Fruit fly (Drosophila melanogaster): Measurements from ENCODE around the gene Nemp.

The Nemp gene

DNA sequence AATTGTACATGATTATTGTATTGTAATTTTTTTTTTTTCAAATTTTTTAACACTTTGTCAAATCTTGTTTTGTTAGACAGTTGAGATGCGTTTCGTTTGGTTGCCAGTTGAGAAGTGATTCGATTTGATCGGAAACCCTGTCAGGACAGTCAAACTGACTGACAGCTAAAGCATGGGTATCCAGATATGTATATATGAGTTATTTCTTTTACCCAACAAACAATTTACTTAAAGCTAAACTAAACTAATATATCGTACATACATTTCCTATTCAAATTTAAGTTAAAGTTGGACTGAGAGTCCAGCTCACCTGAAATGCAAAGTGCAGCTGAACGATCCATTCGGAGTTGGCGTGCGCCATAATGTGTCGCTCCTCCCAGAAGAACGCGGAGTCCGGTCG lies 22.7 kb downstream of the Nemp start, which contains the start of gene CG9777:
CG9777 (minus strand) TSS at position 101 of the 400 bp plus-strand sequence.
- TF ChIP-seq pan (optimal IDR thresholded peaks at IDR 0.05) (no peak), usp (GFP tag; optimal IDR thresholded peaks at IDR 0.05) (no peak), psq (optimal IDR thresholded peaks at IDR 0.05) (no peak), Dll (optimal IDR thresholded peaks at IDR 0.05) (no peak), CG8478 (optimal IDR thresholded peaks at IDR 0.05) (no peak), EcR (GFP tag; optimal IDR thresholded peaks at IDR 0.05) (no peak)

DNA sequence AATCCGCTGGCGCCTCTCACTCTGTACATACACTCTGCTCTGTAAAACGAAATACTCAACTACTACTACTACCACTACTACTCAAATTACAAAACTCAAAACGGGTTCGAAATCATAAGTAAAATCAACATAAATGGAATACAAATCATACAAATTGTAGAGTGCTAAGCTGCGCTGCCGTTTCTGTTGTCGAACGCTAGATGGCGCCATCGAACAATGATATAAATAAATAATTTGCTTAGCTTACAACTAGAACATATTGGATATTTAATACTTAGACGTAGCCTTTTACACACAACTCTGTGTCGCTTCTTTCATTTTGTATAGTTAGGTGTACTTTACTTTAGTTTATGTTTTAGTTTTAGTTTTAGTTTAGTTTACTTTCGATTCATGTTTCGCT lies 30.3 kb downstream of the Nemp start:
- TF ChIP-seq CG8478 (optimal IDR thresholded peaks at IDR 0.05) (no peak), EcR (GFP tag; optimal IDR thresholded peaks at IDR 0.05) (no peak), usp (GFP tag; optimal IDR thresholded peaks at IDR 0.05) (no peak), psq (optimal IDR thresholded peaks at IDR 0.05) (no peak), Dll (optimal IDR thresholded peaks at IDR 0.05) (no peak), pan (optimal IDR thresholded peaks at IDR 0.05) (no peak)

DNA sequence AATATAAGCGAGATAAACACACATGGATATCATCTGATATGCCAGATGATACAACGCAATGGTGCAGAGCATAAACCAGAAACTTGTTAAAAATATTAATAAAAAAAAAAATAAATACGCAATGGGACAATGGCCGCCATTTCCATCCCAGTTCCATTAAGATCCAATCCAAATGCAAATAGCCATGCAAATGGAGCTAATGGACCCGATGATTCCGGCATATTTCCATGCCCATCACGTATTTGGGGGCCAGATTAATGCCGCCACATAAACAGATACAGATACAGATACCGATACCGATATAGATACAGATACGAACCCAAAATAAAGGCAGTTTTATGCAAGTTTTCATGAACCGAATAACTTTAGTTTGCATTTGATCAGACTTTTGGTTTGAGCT lies 31.3 kb downstream of the Nemp start:
- TF ChIP-seq EcR (GFP tag; optimal IDR thresholded peaks at IDR 0.05) (no peak), pan (optimal IDR thresholded peaks at IDR 0.05) (no peak), CG8478 (optimal IDR thresholded peaks at IDR 0.05) (no peak), psq (optimal IDR thresholded peaks at IDR 0.05) (no peak), Dll (optimal IDR thresholded peaks at IDR 0.05) (no peak), usp (GFP tag; optimal IDR thresholded peaks at IDR 0.05) (no peak)

DNA sequence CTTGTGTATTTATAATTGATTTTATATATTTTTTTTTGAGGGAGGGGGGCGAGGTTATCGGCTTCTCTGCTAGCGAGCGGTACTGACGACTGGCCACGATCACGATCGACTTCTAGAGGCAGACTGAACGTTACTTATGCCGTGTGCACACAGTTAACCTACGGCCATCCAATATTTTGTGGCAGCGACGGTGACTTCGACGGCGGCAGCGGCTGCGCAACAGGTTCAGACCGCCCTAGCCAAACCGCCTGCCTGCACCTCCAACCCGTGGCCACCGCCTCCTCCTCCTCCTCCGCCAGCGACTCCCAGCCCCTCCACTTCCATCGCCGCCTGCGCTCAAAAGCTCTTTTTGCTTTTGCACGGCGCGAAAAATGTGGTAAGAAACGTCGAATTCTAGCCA lies 33.4 kb downstream of the Nemp start, which contains the start of gene CG9782:
CG9782 (minus strand) TSS at position 128 of the 400 bp plus-strand sequence.
- no peak for TF ChIP-seq CG8478 (optimal IDR thresholded peaks at IDR 0.05)
- no peak for TF ChIP-seq pan (optimal IDR thresholded peaks at IDR 0.05)
- TF ChIP-seq Dll (optimal IDR thresholded peaks at IDR 0.05) = no peak

DNA sequence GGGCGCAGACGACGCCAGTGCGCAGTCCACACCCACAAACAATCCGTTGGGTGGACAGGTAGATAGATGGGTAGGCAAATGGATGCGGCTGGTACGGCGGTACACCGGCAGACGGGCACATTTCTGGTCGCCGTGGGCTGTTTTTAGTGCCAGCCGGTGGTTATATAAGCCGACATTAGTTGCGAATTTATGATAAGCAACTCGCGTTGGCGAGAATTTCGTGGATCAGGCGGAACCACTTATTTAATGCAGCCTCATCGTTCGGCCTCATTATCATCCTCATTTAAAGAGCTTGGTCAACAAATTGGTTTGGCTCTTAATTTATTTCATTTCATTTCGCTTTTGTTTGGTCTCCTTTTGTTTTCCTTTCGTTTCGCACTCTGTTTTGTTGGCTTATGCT lies 36.1 kb downstream of the Nemp start:
- TF ChIP-seq EcR (GFP tag; optimal IDR thresholded peaks at IDR 0.05) = no peak

DNA sequence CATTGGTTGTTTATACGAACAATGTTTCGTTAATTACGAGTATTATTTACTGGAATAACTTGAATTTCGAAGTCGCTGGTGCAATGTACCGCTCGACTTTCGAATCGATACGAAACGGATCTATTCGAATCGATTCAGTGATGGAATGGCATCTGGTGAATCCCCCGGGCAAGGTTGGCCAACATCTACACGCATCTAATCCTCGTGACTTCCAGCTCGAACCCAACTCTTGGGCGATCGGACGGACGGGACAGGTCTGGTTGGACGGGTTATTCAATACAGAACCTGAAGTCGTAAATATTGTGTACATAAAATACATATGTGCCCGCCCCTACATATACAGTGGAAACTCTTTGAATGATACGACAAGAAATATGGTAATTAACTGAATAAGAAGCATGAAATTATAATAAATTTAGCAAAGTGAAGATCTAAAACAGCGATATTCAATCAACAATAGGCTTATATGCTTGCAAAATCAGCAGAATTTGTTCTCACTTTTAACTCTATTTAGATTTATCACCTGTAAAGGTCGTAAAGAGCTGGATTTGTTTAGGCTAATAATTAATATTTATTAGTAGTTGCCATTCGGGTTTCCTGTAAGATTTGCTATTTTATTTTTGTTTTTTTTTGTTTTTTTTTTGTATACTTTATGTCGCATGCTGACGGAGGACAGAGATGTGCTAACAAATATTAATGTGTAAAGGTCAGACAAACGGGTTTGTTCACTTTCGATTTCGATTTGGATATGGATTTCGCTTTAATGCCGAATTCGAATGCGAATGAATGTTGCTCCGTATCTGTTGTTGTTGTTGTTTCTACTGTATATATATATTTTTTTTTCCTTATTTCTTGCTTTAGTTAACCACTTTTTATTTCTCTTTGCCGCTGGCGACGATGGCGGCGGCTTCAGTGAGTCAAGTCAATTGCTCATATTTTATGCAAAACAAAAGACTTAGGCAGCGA lies 37.8 kb downstream of the Nemp start:
- TF ChIP-seq psq (optimal IDR thresholded peaks at IDR 0.05) (no peak), EcR (GFP tag; optimal IDR thresholded peaks at IDR 0.05) (no peak), Dll (optimal IDR thresholded peaks at IDR 0.05) (no peak), pan (optimal IDR thresholded peaks at IDR 0.05) (no peak), usp (GFP tag; optimal IDR thresholded peaks at IDR 0.05) (no peak), CG8478 (optimal IDR thresholded peaks at IDR 0.05) (no peak)

DNA sequence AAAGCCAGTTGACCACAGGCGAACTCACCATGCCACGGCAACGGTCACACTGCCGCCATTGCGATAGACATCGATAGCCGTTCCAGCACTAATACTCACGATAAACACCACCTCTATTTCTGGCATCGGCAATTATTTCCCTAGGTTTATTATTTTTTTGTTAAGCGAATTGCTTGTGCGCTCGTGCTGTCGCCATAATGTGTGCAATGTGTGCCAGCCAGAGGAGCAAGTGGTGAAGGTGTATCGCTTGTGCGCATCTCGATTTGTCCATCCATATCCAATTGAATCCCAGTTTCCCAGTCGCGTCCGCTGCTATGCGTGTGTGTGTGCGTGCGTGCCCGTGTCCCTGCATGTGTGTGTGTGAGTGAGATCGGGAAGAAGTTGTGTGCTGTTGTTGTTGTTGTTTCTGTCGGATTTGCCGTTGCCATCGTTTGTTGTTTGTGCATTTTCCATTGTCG lies 44.2 kb downstream of the Nemp start, which contains the start of gene mbt:
mbt (plus strand) TSS at position 85 of the 458 bp plus-strand sequence.
- TF ChIP-seq pan (optimal IDR thresholded peaks at IDR 0.05) (no peak), Dll (optimal IDR thresholded peaks at IDR 0.05) (no peak)

DNA sequence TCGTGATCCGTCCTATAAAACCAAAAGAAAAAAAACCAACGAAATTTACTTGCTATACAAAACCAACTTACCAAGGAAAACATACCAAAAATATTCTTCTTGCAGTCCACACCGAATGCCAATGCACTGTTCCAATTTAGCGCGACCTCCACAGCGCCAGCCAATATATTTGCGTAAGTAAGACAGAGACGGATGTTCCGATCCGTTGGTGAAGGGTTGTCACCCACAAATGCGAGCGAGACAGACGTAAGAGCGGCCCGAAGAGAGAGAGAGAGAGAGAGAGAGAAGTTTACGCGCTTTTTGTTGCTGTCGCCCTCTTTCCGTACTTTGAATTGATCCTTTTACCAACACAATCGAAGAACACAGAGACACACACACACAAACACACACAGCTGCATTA lies 47.0 kb downstream of the Nemp start:
- TF ChIP-seq usp (GFP tag; optimal IDR thresholded peaks at IDR 0.05) (no peak), EcR (GFP tag; optimal IDR thresholded peaks at IDR 0.05) (no peak), CG8478 (optimal IDR thresholded peaks at IDR 0.05) (peak; percentile 70)
